Worm (Caenorhabditis elegans) whole organism, L4/young adult: ENCODE measurements around the gene nhr-4.

Experiments used
- W03F9.2 ChIP-seq: fragments of 150-350 bp; optimal IDR thresholded peaks from 2 replicates; lab custom pipeline; 2014; ENCODE audit warnings: missing biosample characterization, missing genetic modification characterization
- dao-5 ChIP-seq: sonication (generic microtip); optimal IDR thresholded peaks from 2 replicates; lab custom pipeline; 2016; ENCODE audit warnings: missing genotype, missing genetic modification characterization, moderate library complexity, missing compliant biosample characterization
- him-1 ChIP-seq: sonication (generic microtip); optimal IDR thresholded peaks from 2 replicates; lab custom pipeline; 2016; ENCODE audit warnings: missing genotype, missing genetic modification reagents, missing genetic modification characterization, missing compliant biosample characterization

DNA sequence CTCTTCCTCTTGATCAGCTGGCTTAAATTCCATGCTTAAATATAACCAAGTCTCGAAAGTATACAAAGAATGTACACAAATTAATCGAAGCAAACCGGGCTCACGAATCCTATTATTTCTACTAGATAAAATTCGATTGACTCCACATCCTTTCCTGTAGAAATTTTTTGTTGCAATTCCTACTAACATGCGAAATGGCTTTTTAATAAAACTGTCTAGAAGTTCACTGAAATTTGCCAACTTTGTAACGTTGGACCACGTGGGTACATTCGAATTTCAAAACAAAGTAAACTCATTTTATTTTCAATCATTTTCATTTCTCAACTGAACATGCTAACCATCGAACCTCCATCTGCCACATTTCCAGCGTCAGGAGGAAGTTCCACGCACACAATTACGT, 16.0 kb downstream of the nhr-4 start, which contains the start of gene ssp-32:
- TF ChIP-seq dao-5 (no peak), W03F9.2 (no peak), him-1 (tag; lab: Kevin White, UChicago) (no peak)
